Worm (Caenorhabditis elegans): ENCODE results near the gene Y70C5A.2.

DNA sequence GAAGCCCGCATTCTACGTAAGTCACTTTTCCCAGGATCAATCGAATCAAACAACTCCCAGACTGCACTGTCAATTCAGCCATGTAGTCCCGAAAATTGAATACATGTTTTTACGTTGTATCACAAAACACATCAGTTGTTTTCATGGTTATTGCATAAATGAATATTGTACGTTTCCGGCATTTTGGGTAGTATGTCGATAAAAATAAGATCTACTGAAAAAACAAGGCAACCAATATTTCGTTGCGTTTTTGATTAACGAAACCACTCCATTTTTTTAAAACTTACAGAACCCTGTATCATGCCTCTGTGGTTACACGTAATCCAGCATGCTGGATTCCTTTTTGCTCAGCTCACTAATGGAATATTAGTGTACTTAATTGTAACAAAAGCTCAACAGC, 49.8 kb downstream of the Y70C5A.2 start, which contains the start of gene str-149:
- no peak for TF ChIP-seq sma-3 (GFP tag; optimal IDR thresholded peaks at IDR 0.05)
- no peak for TF ChIP-seq lsy-2 (tag; optimal IDR thresholded peaks at IDR 0.05)
- TF ChIP-seq ceh-82 (tag; optimal IDR thresholded peaks at IDR 0.05), result no peak
- no peak for TF ChIP-seq ztf-4 (tag; optimal IDR thresholded peaks at IDR 0.05)
- TF ChIP-seq fos-1 (tag; optimal IDR thresholded peaks at IDR 0.05), result no peak
- TF ChIP-seq lin-39 (tag; optimal IDR thresholded peaks at IDR 0.05), result no peak
- TF ChIP-seq lin-13 (GFP tag; optimal IDR thresholded peaks at IDR 0.05), result no peak

Data from whole organism, L2 larva.